Worm (Caenorhabditis elegans) whole organism, young adult: Measurements from ENCODE around the gene Y37E11AM.3.

Experiments
- B0035.1 ChIP-seq: sonication (generic microtip); optimal IDR thresholded peaks from 2 replicates; lab custom pipeline; 2016; ENCODE audit warnings: missing genetic modification characterization, mild to moderate bottlenecking, missing compliant biosample characterization, missing genotype, missing genetic modification reagents
- B0336.3 ChIP-seq: fragments of 200-800 bp; sonication (Bioruptor generic); IDR thresholded peaks from 2 replicates; pipeline ENCODE4 v1.3.6; 2022; ENCODE audit warnings: missing genetic modification characterization, missing compliant biosample characterization
- F23B12.7 ChIP-seq: sonication (generic microtip); optimal IDR thresholded peaks from 2 replicates; lab custom pipeline; 2017; ENCODE audit warnings: missing genetic modification characterization, mild to moderate bottlenecking, missing compliant biosample characterization, antibody characterized with exemption, moderate library complexity; ENCODE audit not compliant: insufficient read depth
- F52B5.7 ChIP-seq: sonication (generic microtip); optimal IDR thresholded peaks from 2 replicates; lab custom pipeline; 2016; ENCODE audit warnings: mild to moderate bottlenecking, missing genetic modification characterization, missing compliant biosample characterization
- K12H6.12 ChIP-seq: fragments of 200-800 bp; sonication (Bioruptor generic); optimal IDR thresholded peaks from 2 replicates; lab custom pipeline; 2018; ENCODE audit warnings: mild to moderate bottlenecking, missing genetic modification characterization, missing compliant biosample characterization
- Y53G8AR.9 ChIP-seq: fragments of 200-800 bp; sonication (Bioruptor generic); conservative IDR thresholded peaks from 2 replicates; pipeline ENCODE4 v1.3.6; 2022; ENCODE audit warnings: missing genetic modification reagents, missing genetic modification characterization, missing compliant biosample characterization
- Y56A3A.18 ChIP-seq: fragments of 200-800 bp; sonication (Bioruptor generic); IDR thresholded peaks from 2 replicates; pipeline ENCODE4 v1.3.6; 2022; ENCODE audit warnings: missing genetic modification reagents, missing genetic modification characterization, missing compliant biosample characterization
- Y79H2A.3 ChIP-seq: fragments of 200-800 bp; sonication (Bioruptor generic); conservative IDR thresholded peaks from 2 replicates; pipeline ENCODE4 v1.3.6; 2022; ENCODE audit warnings: missing genetic modification reagents, missing genetic modification characterization, missing compliant biosample characterization
- attf-5 ChIP-seq: fragments of 200-800 bp; sonication (Bioruptor generic); optimal IDR thresholded peaks from 2 replicates; lab custom pipeline; 2018; ENCODE audit warnings: mild to moderate bottlenecking, missing genetic modification characterization, missing compliant biosample characterization
- cebp-1 ChIP-seq, 2 experiments: fragments of 200-800 bp in 1 of 2; sonication (Bioruptor generic) in 1 of 2; sonication (generic microtip) in 1 of 2; IDR thresholded peaks in 1 of 2; optimal IDR thresholded peaks in 1 of 2; 2 replicates each; pipeline versions ENCODE4 v1.3.6 to Lab custom; 2017 to 2022; ENCODE audit warnings: missing compliant biosample characterization in 2 of 2, missing genetic modification characterization in 2 of 2, mild to moderate bottlenecking in 1 of 2, missing genetic modification reagents in 1 of 2, moderate library complexity in 1 of 2
- ceh-27 ChIP-seq: fragments of 200-800 bp; sonication (Bioruptor generic); optimal IDR thresholded peaks from 2 replicates; lab custom pipeline; 2018; ENCODE audit warnings: mild to moderate bottlenecking, missing genetic modification characterization, moderate library complexity, missing compliant biosample characterization
- ceh-79 ChIP-seq: sonication (generic microtip); optimal IDR thresholded peaks from 2 replicates; lab custom pipeline; 2017; ENCODE audit warnings: mild to moderate bottlenecking, missing genetic modification characterization, missing compliant biosample characterization
- chd-7 ChIP-seq: sonication (generic microtip); optimal IDR thresholded peaks from 2 replicates; lab custom pipeline; 2016; ENCODE audit warnings: mild to moderate bottlenecking, missing genetic modification characterization, moderate library complexity, missing compliant biosample characterization
- dpff-1 ChIP-seq: sonication (generic microtip); optimal IDR thresholded peaks from 2 replicates; lab custom pipeline; 2017; ENCODE audit warnings: mild to moderate bottlenecking, missing genetic modification characterization, missing compliant biosample characterization
- dpl-1 ChIP-seq: fragments of 150-350 bp; optimal IDR thresholded peaks from 2 replicates; lab custom pipeline; 2014; ENCODE audit warnings: missing biosample characterization, missing genetic modification reagents, missing genetic modification characterization
- efl-1 ChIP-seq: fragments of 150-350 bp; optimal IDR thresholded peaks from 2 replicates; lab custom pipeline; 2014; ENCODE audit warnings: missing biosample characterization, missing genetic modification reagents, missing genetic modification characterization
- ekl-4 ChIP-seq: fragments of 200-800 bp; sonication (Bioruptor generic); IDR thresholded peaks from 2 replicates; pipeline ENCODE4 v1.3.6; 2022; ENCODE audit warnings: missing genetic modification reagents, missing genetic modification characterization, missing compliant biosample characterization
- hrde-1 ChIP-seq: sonication (generic microtip); optimal IDR thresholded peaks from 2 replicates; lab custom pipeline; 2016; ENCODE audit warnings: missing genetic modification characterization, mild to moderate bottlenecking, missing compliant biosample characterization, moderate library complexity, missing genotype, missing genetic modification reagents, borderline replicate concordance
- let-607 ChIP-seq, 2 experiments: fragments of 200-800 bp in 1 of 2; sonication (Bioruptor generic) in 1 of 2; sonication (generic microtip) in 1 of 2; optimal IDR thresholded peaks; 2 replicates each; lab custom pipeline; 2016 to 2018; ENCODE audit warnings: mild to moderate bottlenecking in 2 of 2, missing compliant biosample characterization in 2 of 2, missing genetic modification characterization in 2 of 2, moderate library complexity in 2 of 2, missing genotype in 1 of 2
- lin-35 ChIP-seq, 3 experiments: fragments of 150-350 bp in 2 of 3; sonication (generic microtip) in 1 of 3; optimal IDR thresholded peaks; 2 replicates each; lab custom pipeline; 2014 to 2018; ENCODE audit warnings: missing biosample characterization in 3 of 3, missing genetic modification characterization in 3 of 3, missing genetic modification reagents in 3 of 3
- lin-54 ChIP-seq: fragments of 200-800 bp; sonication (Bioruptor generic); optimal IDR thresholded peaks from 2 replicates; lab custom pipeline; 2018; ENCODE audit warnings: mild to moderate bottlenecking, missing genetic modification characterization, missing compliant biosample characterization
- lsl-1 ChIP-seq: fragments of 200-800 bp; sonication (Bioruptor generic); optimal IDR thresholded peaks from 2 replicates; lab custom pipeline; 2018; ENCODE audit warnings: mild to moderate bottlenecking, missing genetic modification characterization, moderate library complexity, missing compliant biosample characterization
- madf-8 ChIP-seq: fragments of 200-800 bp; sonication (Bioruptor generic); conservative IDR thresholded peaks from 2 replicates; pipeline ENCODE4 v1.3.6; 2022; ENCODE audit warnings: missing genetic modification reagents, missing genetic modification characterization, missing compliant biosample characterization
- mcd-1 ChIP-seq: fragments of 200-800 bp; sonication (Bioruptor generic); IDR thresholded peaks from 2 replicates; pipeline ENCODE4 v1.3.6; 2022; ENCODE audit warnings: missing genetic modification reagents, missing genetic modification characterization, missing compliant biosample characterization
- mes-4 ChIP-seq: sonication (generic microtip); optimal IDR thresholded peaks from 2 replicates; lab custom pipeline; 2016; ENCODE audit warnings: missing genotype, missing genetic modification characterization, missing compliant biosample characterization
- nfyb-1 ChIP-seq: fragments of 200-800 bp; sonication (Bioruptor generic); IDR thresholded peaks from 2 replicates; pipeline ENCODE4 v1.3.6; 2022; ENCODE audit warnings: missing genetic modification reagents, missing genetic modification characterization, missing compliant biosample characterization
- rcor-1 ChIP-seq: fragments of 200-800 bp; sonication (Bioruptor generic); IDR thresholded peaks from 2 replicates; pipeline ENCODE4 v1.3.6; 2022; ENCODE audit warnings: missing genetic modification reagents, missing genetic modification characterization, missing compliant biosample characterization
- snpc-1.1 ChIP-seq: sonication (generic microtip); optimal IDR thresholded peaks from 2 replicates; lab custom pipeline; 2017; ENCODE audit warnings: missing genetic modification characterization, mild to moderate bottlenecking, missing compliant biosample characterization, antibody characterized with exemption, moderate library complexity, missing genotype, missing genetic modification reagents; ENCODE audit not compliant: insufficient read depth
- snpc-3.4 ChIP-seq: sonication (generic microtip); optimal IDR thresholded peaks from 2 replicates; lab custom pipeline; 2017; ENCODE audit warnings: missing genetic modification characterization, mild to moderate bottlenecking, missing compliant biosample characterization, antibody characterized with exemption, moderate library complexity, missing genotype, missing genetic modification reagents
- snpc-4 ChIP-seq, 5 experiments: fragments of 150-350 bp in 1 of 5; sonication (generic microtip) in 4 of 5; optimal IDR thresholded peaks; 2 replicates each; lab custom pipeline; 2014 to 2018; ENCODE audit warnings: missing genetic modification characterization in 5 of 5, missing biosample characterization in 3 of 5, antibody characterized with exemption in 2 of 5, mild to moderate bottlenecking in 2 of 5, missing compliant biosample characterization in 2 of 5, missing genotype in 2 of 5, moderate library complexity in 2 of 5, missing genetic modification reagents in 1 of 5
- somi-1 ChIP-seq: fragments of 200-800 bp; sonication (Bioruptor generic); optimal IDR thresholded peaks from 2 replicates; lab custom pipeline; 2018; ENCODE audit warnings: mild to moderate bottlenecking, missing genetic modification characterization, missing compliant biosample characterization
- tbp1 ChIP-seq: fragments of 200-800 bp; sonication (Bioruptor generic); optimal IDR thresholded peaks from 2 replicates; lab custom pipeline; 2018; ENCODE audit warnings: mild to moderate bottlenecking, missing genetic modification characterization, missing compliant biosample characterization
- zfh-2 ChIP-seq: fragments of 200-800 bp; sonication (Bioruptor generic); conservative IDR thresholded peaks from 2 replicates; pipeline ENCODE4 v1.3.6; 2022; ENCODE audit warnings: missing genetic modification reagents, missing genetic modification characterization, missing compliant biosample characterization
- ztf-22 ChIP-seq: fragments of 200-800 bp; sonication (Bioruptor generic); optimal IDR thresholded peaks from 2 replicates; lab custom pipeline; 2018; ENCODE audit warnings: mild to moderate bottlenecking, missing genetic modification characterization, moderate library complexity, missing compliant biosample characterization
- ztf-26 ChIP-seq: sonication (generic microtip); optimal IDR thresholded peaks from 2 replicates; lab custom pipeline; 2017; ENCODE audit warnings: missing genetic modification characterization, missing compliant biosample characterization
- ztf-3 ChIP-seq: fragments of 200-800 bp; sonication (Bioruptor generic); optimal IDR thresholded peaks from 2 replicates; lab custom pipeline; 2018; ENCODE audit warnings: mild to moderate bottlenecking, missing genetic modification characterization, missing compliant biosample characterization

The Y37E11AM.3 gene

DNA sequence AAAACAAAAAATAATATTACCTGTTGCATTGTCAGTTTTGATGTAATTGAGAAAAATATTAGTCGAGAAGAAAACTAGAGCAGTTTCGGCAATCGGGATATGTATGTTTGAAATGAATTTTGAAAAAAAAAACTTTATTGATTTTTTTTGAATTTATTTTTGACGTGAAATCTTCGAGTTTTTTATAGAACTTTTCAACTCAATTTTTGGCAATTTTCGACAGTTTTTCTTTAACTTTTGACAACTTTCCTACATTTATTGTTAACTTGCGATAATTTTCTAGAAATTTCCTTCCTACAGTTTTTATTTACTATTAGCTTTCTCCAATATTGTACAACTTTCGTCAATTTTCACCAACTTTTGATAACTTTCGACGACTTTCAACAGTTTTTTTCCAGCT is 17.1 kb downstream of the Y37E11AM.3 start, which contains the start of gene Y37E11AL.12:
TSS of gene Y37E11AL.12 (minus strand) at position 101 of the 400 bp plus-strand sequence.
- TF ChIP-seq K12H6.12 (tag; lab: Kevin White, UChicago) (no peak), nfyb-1 (GFP tag; lab: Robert Waterston, UW) (no peak), let-607 (tag; optimal IDR thresholded peaks at IDR 0.05; lab: Kevin White, UChicago) (no peak), ztf-22 (no peak), madf-8 (no peak)

ce11 chrIV:3700554-3700953 is 18.4 kb downstream of the Y37E11AM.3 start, which contains the start of gene Y37E11AL.9:
Gene Y37E11AL.9 (minus strand): TSS chrIV:3700654.
- TF ChIP-seq F52B5.7 (tag; lab: Kevin White, UChicago) (no peak), ceh-27 (GFP tag; lab: Kevin White, UChicago) (no peak), ceh-79 (tag; lab: Kevin White, UChicago) (no peak), Y79H2A.3 (no peak), B0035.1 (tag; lab: Kevin White, UChicago) (no peak), chd-7 (no peak), ztf-26 (tag; lab: Kevin White, UChicago) (no peak), Y53G8AR.9 (GFP tag; lab: Robert Waterston, UW) (no peak), Y56A3A.18 (GFP tag; lab: Robert Waterston, UW) (no peak), snpc-1.1 (tag; lab: Kevin White, UChicago) (no peak), F23B12.7 (no peak), hrde-1 (tag; lab: Kevin White, UChicago) (no peak), rcor-1 (GFP tag; lab: Robert Waterston, UW) (no peak), somi-1 (no peak), mes-4 (tag; lab: Kevin White, UChicago) (no peak)
- TF ChIP-seq, all 124 proteins: peak for 0

- TF ChIP-seq B0336.3 (GFP tag; lab: Robert Waterston, UW) = no peak
- TF ChIP-seq efl-1 (GFP tag; lab: Kevin White, UChicago) = no peak
- TF ChIP-seq zfh-2 (GFP tag; lab: Robert Waterston, UW) = 0 out of 2 replicates have a peak, but pooled peaks have one; percentile 21
- TF ChIP-seq snpc-3.4 = no peak
- no peak for TF ChIP-seq chd-7
- TF ChIP-seq dpff-1 (tag; lab: Kevin White, UChicago) = no peak
- TF ChIP-seq, all 124 proteins: peak for 1
These were observed 20.8 kb downstream of the Y37E11AM.3 start, which contains the start of gene Y37E11AL.2 for ce11 chrIV:3698201-3698600. Gene Y37E11AL.2 (plus strand): TSS chrIV:3698501.

- TF ChIP-seq cebp-1 (GFP tag; IDR thresholded peaks at IDR 0.05; lab: Robert Waterston, UW) (no peak), cebp-1 (tag; optimal IDR thresholded peaks at IDR 0.05; lab: Kevin White, UChicago) (no peak), lin-54 (GFP tag; lab: Kevin White, UChicago) (peak; percentile 65), efl-1 (GFP tag; lab: Kevin White, UChicago) (peak; percentile 20), attf-5 (peak; percentile 1), lsl-1 (GFP tag; lab: Kevin White, UChicago) (peak; percentile 9), lin-35 (GFP tag; optimal IDR thresholded peaks at IDR 0.05; lab: Kevin White, UChicago) (peak in 1 of 3 experiments; percentile 63), tbp1 (peak; percentile 19), ztf-3 (no peak), ekl-4 (GFP tag; lab: Robert Waterston, UW) (no peak), dpl-1 (GFP tag; lab: Kevin White, UChicago) (peak; percentile 22), snpc-4 (GFP tag; optimal IDR thresholded peaks at IDR 0.05; lab: Kevin White, UChicago) (no peak), snpc-4 (tag; optimal IDR thresholded peaks at IDR 0.05; lab: Kevin White, UChicago) (peak in 1 of 4 experiments; percentile 37), mcd-1 (GFP tag; lab: Robert Waterston, UW) (peak; percentile 95)
These were observed 24.3 kb downstream of the Y37E11AM.3 start, which contains the start of the genes taf-6.2 and Y37E11AL.3 for ce11 chrIV:3694638-3695037. Gene taf-6.2 (minus strand): TSS chrIV:3694733. Gene Y37E11AL.3 (plus strand): TSS chrIV:3694935.
